Fruit fly (Drosophila melanogaster) whole organism, embryonic: Measurements from ENCODE around the gene Fancd2.
A peak's percentile ranks its signal among the peaks of the same experiment; 100 is the strongest.

ENCODE experiments used
- BEAF-32 ChIP-seq: fragments of 200-800 bp; sonication (Bioruptor generic); optimal IDR thresholded peaks from 3 replicates; lab custom pipeline; 2017; ENCODE audit warnings: missing biosample characterization, missing genetic modification characterization, mild to moderate bottlenecking, moderate library complexity, missing genetic modification reagents
- Bgb ChIP-seq: fragments of 200-800 bp; sonication (Bioruptor generic); IDR thresholded peaks from 2 replicates; pipeline ENCODE4 v1.3.6; 2022; ENCODE audit warnings: missing biosample characterization, missing genetic modification characterization; ENCODE audit not compliant: partially characterized antibody
- CG13287 ChIP-seq: fragments of 200-800 bp; sonication (Bioruptor generic); IDR thresholded peaks from 2 replicates; pipeline ENCODE4 v1.3.6; 2022; ENCODE audit warnings: missing biosample characterization, missing genetic modification characterization; ENCODE audit not compliant: partially characterized antibody
- CG14667 ChIP-seq: fragments of 200-800 bp; sonication (Bioruptor generic); IDR thresholded peaks from 2 replicates; pipeline ENCODE4 v1.3.6; 2022; ENCODE audit warnings: missing biosample characterization, missing genetic modification characterization
- CG16813 ChIP-seq: fragments of 200-800 bp; sonication (Bioruptor generic); IDR thresholded peaks from 3 replicates; pipeline ENCODE4 v1.3.6; 2022; ENCODE audit warnings: missing biosample characterization, missing genetic modification characterization; ENCODE audit not compliant: partially characterized antibody
- CG17186 ChIP-seq: fragments of 200-800 bp; sonication (Bioruptor generic); optimal IDR thresholded peaks from 3 replicates; lab custom pipeline; 2017; ENCODE audit warnings: missing biosample characterization, missing genetic modification reagents, missing genetic modification characterization
- CG18011 ChIP-seq: fragments of 200-800 bp; sonication (Bioruptor generic); optimal IDR thresholded peaks from 2 replicates; lab custom pipeline; 2017; ENCODE audit warnings: missing biosample characterization, missing genetic modification characterization, mild to moderate bottlenecking, moderate library complexity, missing genotype
- CG18262 ChIP-seq: fragments of 200-800 bp; optimal IDR thresholded peaks from 3 replicates; lab custom pipeline; 2019; ENCODE audit warnings: missing biosample characterization, mild to moderate bottlenecking, missing genetic modification characterization, moderate library complexity
- CG1832 ChIP-seq: fragments of 200-800 bp; sonication (Bioruptor generic); optimal IDR thresholded peaks from 2 replicates; lab custom pipeline; 2017; ENCODE audit warnings: missing biosample characterization, mild to moderate bottlenecking, missing genetic modification characterization, inconsistent platforms
- CG3281 ChIP-seq: fragments of 200-800 bp; sonication (Bioruptor generic); optimal IDR thresholded peaks from 3 replicates; lab custom pipeline; 2017; ENCODE audit warnings: missing biosample characterization, mild to moderate bottlenecking, missing genetic modification characterization
- CG33557 ChIP-seq: fragments of 200-800 bp; sonication (Bioruptor generic); optimal IDR thresholded peaks from 2 replicates; lab custom pipeline; 2019; ENCODE audit warnings: missing biosample characterization, mild to moderate bottlenecking, missing genetic modification characterization, moderate library complexity
- CG34224 ChIP-seq: fragments of 200-800 bp; sonication (Bioruptor generic); IDR thresholded peaks from 3 replicates; pipeline ENCODE4 v1.3.6; 2022; ENCODE audit warnings: missing biosample characterization, missing genetic modification characterization; ENCODE audit not compliant: partially characterized antibody
- CG7271 ChIP-seq: fragments of 200-800 bp; sonication (Bioruptor generic); optimal IDR thresholded peaks from 2 replicates; lab custom pipeline; 2018; ENCODE audit warnings: missing biosample characterization, mild to moderate bottlenecking, missing genetic modification characterization, moderate library complexity
- CG9797 ChIP-seq: fragments of 200-800 bp; sonication (Bioruptor generic); optimal IDR thresholded peaks from 3 replicates; lab custom pipeline; 2018; ENCODE audit warnings: missing biosample characterization, mild to moderate bottlenecking, missing genetic modification characterization
- Dfd ChIP-seq, 2 experiments: fragments of >200 bp; optimal IDR thresholded peaks; 2 replicates each; lab custom pipeline; 2017; ENCODE audit warnings: missing biosample characterization in 2 of 2, missing genetic modification characterization in 2 of 2
- Doc3 ChIP-seq: fragments of 200-800 bp; sonication (Bioruptor generic); IDR thresholded peaks from 3 replicates; pipeline ENCODE4 v1.3.6; 2022; ENCODE audit warnings: missing biosample characterization, missing genetic modification characterization; ENCODE audit not compliant: partially characterized antibody
- Dp ChIP-seq: fragments of 200-800 bp; sonication (Bioruptor generic); optimal IDR thresholded peaks from 2 replicates; lab custom pipeline; 2018; ENCODE audit warnings: missing biosample characterization, mild to moderate bottlenecking, missing genetic modification characterization, moderate library complexity
- Dref ChIP-seq: fragments of 200-800 bp; sonication (Bioruptor generic); IDR thresholded peaks from 2 replicates; pipeline ENCODE4 v1.3.6; 2022; ENCODE audit warnings: missing biosample characterization, missing genetic modification characterization
- E2f2 ChIP-seq: fragments of 200-800 bp; sonication (Bioruptor generic); IDR thresholded peaks from 2 replicates; pipeline ENCODE4 v1.3.6; 2022; ENCODE audit warnings: missing biosample characterization, missing genetic modification characterization
- Elba2 ChIP-seq: fragments of 200-800 bp; sonication (Bioruptor generic); optimal IDR thresholded peaks from 3 replicates; lab custom pipeline; 2016; ENCODE audit warnings: missing biosample characterization, missing genetic modification characterization
- Ets97D ChIP-seq: fragments of 200-800 bp; sonication (Bioruptor generic); optimal IDR thresholded peaks from 3 replicates; lab custom pipeline; 2016; ENCODE audit warnings: missing biosample characterization, missing genetic modification characterization
- Hand ChIP-seq: fragments of 200-800 bp; sonication (Bioruptor generic); optimal IDR thresholded peaks from 2 replicates; lab custom pipeline; 2017; ENCODE audit warnings: mild to moderate bottlenecking, missing biosample characterization, missing genetic modification reagents, missing genetic modification characterization
- Hmx ChIP-seq: fragments of 200-800 bp; sonication (Bioruptor generic); optimal IDR thresholded peaks from 2 replicates; lab custom pipeline; 2016; ENCODE audit warnings: missing biosample characterization, missing genetic modification characterization
- Mad ChIP-seq: fragments of 200-800 bp; sonication (Bioruptor generic); optimal IDR thresholded peaks from 2 replicates; lab custom pipeline; 2016; ENCODE audit warnings: missing biosample characterization, missing genetic modification characterization
- Opbp ChIP-seq: fragments of 200-800 bp; sonication (Bioruptor generic); IDR thresholded peaks from 3 replicates; pipeline ENCODE4 v1.3.6; 2022; ENCODE audit warnings: missing biosample characterization, missing genetic modification characterization; ENCODE audit not compliant: partially characterized antibody
- Sry-δ ChIP-seq: fragments of 200-800 bp; sonication (Bioruptor generic); optimal IDR thresholded peaks from 2 replicates; lab custom pipeline; 2016; ENCODE audit warnings: missing biosample characterization, missing genetic modification characterization
- amos ChIP-seq: fragments of 200-800 bp; sonication (Bioruptor generic); IDR thresholded peaks from 2 replicates; pipeline ENCODE4 v1.3.6; 2022; ENCODE audit warnings: missing biosample characterization, missing genetic modification characterization; ENCODE audit not compliant: partially characterized antibody
- bab2 ChIP-seq: fragments of 200-800 bp; sonication (Bioruptor generic); optimal IDR thresholded peaks from 2 replicates; lab custom pipeline; 2016; ENCODE audit warnings: missing biosample characterization, missing genetic modification characterization
- chinmo ChIP-seq: fragments of 200-800 bp; sonication (Bioruptor generic); IDR thresholded peaks from 4 replicates; pipeline ENCODE4 v1.3.6; 2022; ENCODE audit warnings: missing biosample characterization, missing genetic modification characterization; ENCODE audit not compliant: partially characterized antibody
- corto ChIP-seq: fragments of 200-800 bp; sonication (Bioruptor generic); optimal IDR thresholded peaks from 2 replicates; lab custom pipeline; 2016; ENCODE audit warnings: missing biosample characterization, mild to moderate bottlenecking, missing genetic modification characterization, moderate library complexity
- disco-r ChIP-seq: fragments of 200-800 bp; sonication (Bioruptor generic); optimal IDR thresholded peaks from 2 replicates; lab custom pipeline; 2016; ENCODE audit warnings: missing biosample characterization, missing genetic modification characterization
- grau ChIP-seq: fragments of 200-800 bp; optimal IDR thresholded peaks from 3 replicates; lab custom pipeline; 2019; ENCODE audit warnings: missing biosample characterization, mild to moderate bottlenecking, missing genetic modification characterization, moderate library complexity
- hbn ChIP-seq: fragments of 200-800 bp; sonication (Bioruptor generic); IDR thresholded peaks from 2 replicates; pipeline ENCODE4 v1.3.6; 2022; ENCODE audit warnings: missing biosample characterization, missing genetic modification characterization; ENCODE audit not compliant: partially characterized antibody
- inv ChIP-seq: fragments of 200-800 bp; sonication (Bioruptor generic); IDR thresholded peaks from 2 replicates; pipeline ENCODE4 v1.3.6; 2022; ENCODE audit warnings: missing biosample characterization, missing genetic modification characterization; ENCODE audit not compliant: partially characterized antibody
- knrl ChIP-seq: fragments of 200-800 bp; sonication (Bioruptor generic); IDR thresholded peaks from 3 replicates; pipeline ENCODE4 v1.3.6; 2022; ENCODE audit warnings: missing biosample characterization, missing genetic modification characterization; ENCODE audit not compliant: partially characterized antibody
- nau ChIP-seq: fragments of 200-800 bp; sonication (Bioruptor generic); optimal IDR thresholded peaks from 3 replicates; lab custom pipeline; 2017; ENCODE audit warnings: missing biosample characterization, mild to moderate bottlenecking, missing genetic modification characterization, missing genetic modification reagents
- nom ChIP-seq: fragments of 200-800 bp; sonication (Bioruptor generic); optimal IDR thresholded peaks from 2 replicates; lab custom pipeline; 2017; ENCODE audit warnings: missing biosample characterization, missing genetic modification characterization, mild to moderate bottlenecking, moderate library complexity, missing genetic modification reagents
- oc ChIP-seq: fragments of 200-800 bp; sonication (Bioruptor generic); optimal IDR thresholded peaks from 2 replicates; lab custom pipeline; 2018; ENCODE audit warnings: missing biosample characterization, mild to moderate bottlenecking, missing genetic modification characterization, moderate library complexity
- org-1 ChIP-seq: fragments of 200-800 bp; sonication (Bioruptor generic); optimal IDR thresholded peaks from 2 replicates; lab custom pipeline; 2017; ENCODE audit warnings: missing biosample characterization, missing genetic modification characterization
- pan ChIP-seq, 4 experiments: fragments of >200 bp in 3 of 4; fragments of 200-800 bp in 1 of 4; sonication (Bioruptor generic) in 1 of 4; optimal IDR thresholded peaks in 3 of 4; IDR thresholded peaks in 1 of 4; 2 replicates each; pipeline versions ENCODE4 v1.3.6 to Lab custom; 2017 to 2022; ENCODE audit warnings: missing biosample characterization in 2 of 4, missing genetic modification characterization in 2 of 4, mixed read lengths in 1 of 4
- phol ChIP-seq: fragments of 200-800 bp; sonication (Bioruptor generic); optimal IDR thresholded peaks from 3 replicates; lab custom pipeline; 2018; ENCODE audit warnings: missing biosample characterization, mild to moderate bottlenecking, missing genetic modification characterization, moderate library complexity
- pzg ChIP-seq: fragments of 200-800 bp; sonication (Bioruptor generic); optimal IDR thresholded peaks from 3 replicates; lab custom pipeline; 2018; ENCODE audit warnings: missing biosample characterization, mild to moderate bottlenecking, missing genetic modification characterization, moderate library complexity
- ranshi ChIP-seq: fragments of 200-800 bp; sonication (Bioruptor generic); IDR thresholded peaks from 2 replicates; pipeline ENCODE4 v1.3.6; 2022; ENCODE audit warnings: missing biosample characterization, missing genetic modification characterization
- sens ChIP-seq: fragments of 200-800 bp; sonication (Bioruptor generic); peaks from one replicate; lab custom pipeline; 2016; ENCODE audit warnings: missing biosample characterization, missing genetic modification characterization
- stwl ChIP-seq: fragments of 200-800 bp; sonication (Bioruptor generic); optimal IDR thresholded peaks from 3 replicates; lab custom pipeline; 2018; ENCODE audit warnings: missing biosample characterization, mild to moderate bottlenecking, missing genetic modification characterization, moderate library complexity
- tin ChIP-seq: fragments of 200-800 bp; sonication (Bioruptor generic); optimal IDR thresholded peaks from 3 replicates; lab custom pipeline; 2016; ENCODE audit warnings: missing biosample characterization, missing genetic modification characterization
- trem ChIP-seq: fragments of 200-800 bp; optimal IDR thresholded peaks from 3 replicates; lab custom pipeline; 2019; ENCODE audit warnings: missing biosample characterization, mild to moderate bottlenecking, missing genetic modification characterization, moderate library complexity
- ttk ChIP-seq: fragments of 200-800 bp; sonication (Bioruptor generic); IDR thresholded peaks from 2 replicates; pipeline ENCODE4 v2.1.2; 2022; ENCODE audit warnings: missing biosample characterization, missing genetic modification characterization

Gene Fancd2

dm6 chr3R:20816008-20816407 lies at the start of gene Fancd2:
Gene Fancd2 (minus strand): TSS chr3R:20816190.
- peak; percentile 41 for TF ChIP-seq Sry-δ
- no peak for TF ChIP-seq CG18011 (GFP tag; lab: Kevin White, UChicago)
- no peak for TF ChIP-seq grau
- TF ChIP-seq Dp (GFP tag; lab: Kevin White, UChicago): peak; percentile 89
- TF ChIP-seq CG14667 (GFP tag; lab: Robert Waterston, UW): no peak
- TF ChIP-seq nom (GFP tag; lab: Kevin White, UChicago): no peak
- TF ChIP-seq chinmo (GFP tag; lab: Robert Waterston, UW): 0 out of 4 replicates have a peak, but pooled peaks have one; percentile 47
- TF ChIP-seq CG18262 (tag; lab: Kevin White, UChicago): no peak
- no peak for TF ChIP-seq CG3281 (GFP tag; lab: Kevin White, UChicago)
- no peak for TF ChIP-seq CG7271
- TF ChIP-seq Mad (GFP tag; lab: Kevin White, UChicago): no peak
- TF ChIP-seq corto (GFP tag; lab: Kevin White, UChicago): no peak
- no peak for TF ChIP-seq pan (optimal IDR thresholded peaks at IDR 0.05; lab: Kevin White, UChicago)
- no peak for TF ChIP-seq pan (GFP tag; optimal IDR thresholded peaks at IDR 0.05 in 1 of 2, IDR thresholded peaks at IDR 0.05 in 1 of 2)
- peak; percentile 79 for TF ChIP-seq Bgb (GFP tag; lab: Robert Waterston, UW)
- TF ChIP-seq CG33557 (GFP tag; lab: Kevin White, UChicago): no peak
- TF ChIP-seq CG16813 (GFP tag; lab: Robert Waterston, UW): no peak; the same call in 1 of the 3 replicates
- peak; percentile 53 for TF ChIP-seq Ets97D
- peak; percentile 68 for TF ChIP-seq CG34224
- 0 out of 2 replicates have a peak, but pooled peaks have one; percentile 24 for TF ChIP-seq inv (GFP tag; lab: Robert Waterston, UW)
- no peak for TF ChIP-seq disco-r (GFP tag; lab: Kevin White, UChicago)
- no peak for TF ChIP-seq tin (GFP tag; lab: Kevin White, UChicago)
- TF ChIP-seq hbn: peak; percentile 48; the same call in 1 of the 2 replicates
- TF ChIP-seq CG13287 (GFP tag; lab: Robert Waterston, UW): peak; percentile 79
- peak; percentile 80 for TF ChIP-seq Dref (GFP tag; lab: Robert Waterston, UW)
- peak; percentile 72 for TF ChIP-seq amos (GFP tag; lab: Robert Waterston, UW)
- peak; percentile 73; the same call in 2 of the 3 replicates for TF ChIP-seq Opbp (GFP tag; lab: Robert Waterston, UW)
- peak; percentile 64 for TF ChIP-seq pzg (GFP tag; lab: Kevin White, UChicago)
- no peak for TF ChIP-seq org-1 (GFP tag; lab: Kevin White, UChicago)
- TF ChIP-seq stwl (tag; lab: Kevin White, UChicago): peak; percentile 91
- no peak for TF ChIP-seq Hand (GFP tag; lab: Kevin White, UChicago)
- TF ChIP-seq sens (GFP tag; lab: Kevin White, UChicago): peak; percentile 1
- TF ChIP-seq CG17186 (GFP tag; lab: Kevin White, UChicago): peak; percentile 37
- TF ChIP-seq bab2 (GFP tag; lab: Kevin White, UChicago): no peak
- no peak for TF ChIP-seq ranshi (GFP tag; lab: Robert Waterston, UW)
- TF ChIP-seq ttk (GFP tag; lab: Robert Waterston, UW): no peak
- peak; percentile 84 for TF ChIP-seq phol (tag; lab: Kevin White, UChicago)
- TF ChIP-seq CG1832 (GFP tag; lab: Kevin White, UChicago): no peak
- TF ChIP-seq Hmx (GFP tag; lab: Kevin White, UChicago): no peak
- peak; percentile 49 for TF ChIP-seq trem (tag; lab: Kevin White, UChicago)
- no peak for TF ChIP-seq Dfd (GFP tag; optimal IDR thresholded peaks at IDR 0.05; lab: Kevin White, UChicago)
- TF ChIP-seq Elba2 (GFP tag; lab: Kevin White, UChicago): no peak
- peak; percentile 74 for TF ChIP-seq CG9797 (GFP tag; lab: Kevin White, UChicago)
- no peak for TF ChIP-seq oc (tag; lab: Kevin White, UChicago)
- peak; percentile 70 for TF ChIP-seq knrl
- TF ChIP-seq nau (GFP tag; lab: Kevin White, UChicago): no peak
- TF ChIP-seq BEAF-32: peak; percentile 72
- peak; percentile 92 for TF ChIP-seq E2f2 (GFP tag; lab: Robert Waterston, UW)
- TF ChIP-seq Doc3 (GFP tag; lab: Robert Waterston, UW): 0 out of 3 replicates have a peak, but pooled peaks have one; percentile 27
